Worm (Caenorhabditis elegans): ENCODE measurements around the gene sar-1.

The sar-1 gene

ce11 chrIV:4538672-4539071 lies 25.6 kb upstream of the sar-1 start:
- TF ChIP-seq snpc-4 (tag; optimal IDR thresholded peaks at IDR 0.05) (peak; percentile 86), ceh-82 (tag; optimal IDR thresholded peaks at IDR 0.05) (no peak)

- TF ChIP-seq F13H6.1 (tag; optimal IDR thresholded peaks at IDR 0.05) (no peak), dmd-4 (tag; optimal IDR thresholded peaks at IDR 0.05) (no peak)
These were observed 23.1 kb upstream of the sar-1 start, which contains the start of gene ZK185.2 for ce11 chrIV:4536247-4536646. ZK185.2 (plus strand) TSS chrIV:4536547.

ce11 chrIV:4533025-4533424 lies 19.9 kb upstream of the sar-1 start, which contains the start of gene ZK185.4:
ZK185.4 (minus strand) TSS chrIV:4533125.
- TF ChIP-seq zag-1 (tag; optimal IDR thresholded peaks at IDR 0.05) = no peak
- TF ChIP-seq F13H6.1 (tag; optimal IDR thresholded peaks at IDR 0.05) = no peak
- no peak for TF ChIP-seq nhr-6 (tag; optimal IDR thresholded peaks at IDR 0.05)
- no peak for TF ChIP-seq nhr-77 (tag; optimal IDR thresholded peaks at IDR 0.05)
- no peak for TF ChIP-seq sem-4 (tag; optimal IDR thresholded peaks at IDR 0.05)
- TF ChIP-seq aly-2 (tag; optimal IDR thresholded peaks at IDR 0.05) = no peak
- no peak for TF ChIP-seq ztf-4 (tag; optimal IDR thresholded peaks at IDR 0.05)
- TF ChIP-seq lin-11 (tag; optimal IDR thresholded peaks at IDR 0.05) = no peak
- no peak for TF ChIP-seq unc-39 (tag; optimal IDR thresholded peaks at IDR 0.05)
- TF ChIP-seq dmd-4 (tag; optimal IDR thresholded peaks at IDR 0.05) = no peak
- no peak for TF ChIP-seq nhr-11 (tag; optimal IDR thresholded peaks at IDR 0.05)
- TF ChIP-seq nhr-23 (tag; optimal IDR thresholded peaks at IDR 0.05) = no peak
- TF ChIP-seq blmp-1 (tag; optimal IDR thresholded peaks at IDR 0.05; ENCODE audit: insufficient read depth) = no peak

- TF ChIP-seq lsy-2 (tag; optimal IDR thresholded peaks at IDR 0.05) (no peak), nhr-77 (tag; optimal IDR thresholded peaks at IDR 0.05) (no peak), nhr-21 (tag; optimal IDR thresholded peaks at IDR 0.05) (no peak), skn-1 (tag; optimal IDR thresholded peaks at IDR 0.05) (no peak), nhr-12 (tag; optimal IDR thresholded peaks at IDR 0.05) (no peak), mab-5 (tag; optimal IDR thresholded peaks at IDR 0.05) (no peak), blmp-1 (tag; optimal IDR thresholded peaks at IDR 0.05; ENCODE audit: insufficient read depth) (no peak), nhr-25 (tag; optimal IDR thresholded peaks at IDR 0.05) (no peak), unc-39 (tag; optimal IDR thresholded peaks at IDR 0.05) (no peak), ZK546.5 (tag; optimal IDR thresholded peaks at IDR 0.05) (no peak), sma-9 (GFP tag; optimal IDR thresholded peaks at IDR 0.05) (peak; percentile 35), sma-9 (tag; optimal IDR thresholded peaks at IDR 0.05) (no peak), sma-3 (GFP tag; optimal IDR thresholded peaks at IDR 0.05) (no peak), elt-3 (tag; optimal IDR thresholded peaks at IDR 0.05) (no peak), C34F6.9 (tag; optimal IDR thresholded peaks at IDR 0.05) (no peak), unc-55 (GFP tag; optimal IDR thresholded peaks at IDR 0.05) (no peak), fos-1 (tag; optimal IDR thresholded peaks at IDR 0.05) (peak; percentile 77), ztf-11 (tag; optimal IDR thresholded peaks at IDR 0.05) (no peak)
These were observed 17.1 kb upstream of the sar-1 start, which contains the start of gene ZK185.3 for ce11 chrIV:4530170-4530569. ZK185.3 (minus strand) TSS chrIV:4530432.

- no peak for TF ChIP-seq blmp-1 (tag; optimal IDR thresholded peaks at IDR 0.05; ENCODE audit: insufficient read depth)
- TF ChIP-seq nhr-6 (tag; optimal IDR thresholded peaks at IDR 0.05) = no peak
- TF ChIP-seq mdl-1 (tag; optimal IDR thresholded peaks at IDR 0.05) = no peak
- TF ChIP-seq lsy-2 (tag; optimal IDR thresholded peaks at IDR 0.05) = no peak
These were observed 13.6 kb upstream of the sar-1 start for ce11 chrIV:4526724-4527123.

- TF ChIP-seq crh-2 (tag; optimal IDR thresholded peaks at IDR 0.05) (no peak), sma-9 (GFP tag; optimal IDR thresholded peaks at IDR 0.05) (no peak), sma-9 (tag; optimal IDR thresholded peaks at IDR 0.05) (no peak), elt-1 (tag; optimal IDR thresholded peaks at IDR 0.05) (no peak), aly-2 (tag; optimal IDR thresholded peaks at IDR 0.05) (no peak), ama-1 (optimal IDR thresholded peaks at IDR 0.05) (no peak), snpc-4 (tag; optimal IDR thresholded peaks at IDR 0.05) (no peak), nhr-23 (tag; optimal IDR thresholded peaks at IDR 0.05) (no peak), nhr-77 (tag; optimal IDR thresholded peaks at IDR 0.05) (no peak), nhr-25 (tag; optimal IDR thresholded peaks at IDR 0.05) (no peak), mdl-1 (tag; optimal IDR thresholded peaks at IDR 0.05) (no peak), ztf-4 (tag; optimal IDR thresholded peaks at IDR 0.05) (no peak), ztf-11 (tag; optimal IDR thresholded peaks at IDR 0.05) (no peak), blmp-1 (tag; optimal IDR thresholded peaks at IDR 0.05; ENCODE audit: insufficient read depth) (no peak), mab-5 (tag; optimal IDR thresholded peaks at IDR 0.05) (no peak)
These were observed 12.9 kb upstream of the sar-1 start for ce11 chrIV:4526028-4526427.
